Worm (Caenorhabditis elegans) whole organism, L3 larva: ENCODE results near the gene ceh-79.

Experiments
- R02D3.7 ChIP-seq: fragments of 150-350 bp; optimal IDR thresholded peaks from 2 replicates; lab custom pipeline; 2014; ENCODE audit warnings: missing biosample characterization, missing genetic modification characterization
- aly-2 ChIP-seq: fragments of 150-350 bp; optimal IDR thresholded peaks from 2 replicates; lab custom pipeline; 2014; ENCODE audit warnings: missing biosample characterization, missing genetic modification characterization
- ama-1 ChIP-seq: fragments of 150-350 bp; optimal IDR thresholded peaks from 2 replicates; lab custom pipeline; 2018
- ceh-9 ChIP-seq: sonication (generic microtip); optimal IDR thresholded peaks from 2 replicates; lab custom pipeline; 2018; ENCODE audit warnings: missing biosample characterization, missing genetic modification characterization
- daf-12 ChIP-seq: fragments of 150-350 bp; optimal IDR thresholded peaks from 2 replicates; lab custom pipeline; 2014; ENCODE audit warnings: missing biosample characterization, missing genetic modification reagents, missing genetic modification characterization
- egl-5 ChIP-seq: fragments of 150-350 bp; optimal IDR thresholded peaks from 2 replicates; lab custom pipeline; 2017; ENCODE audit warnings: missing biosample characterization, missing genetic modification reagents, missing genetic modification characterization, inconsistent platforms
- elt-1 ChIP-seq: fragments of 150-350 bp; optimal IDR thresholded peaks from 2 replicates; lab custom pipeline; 2014; ENCODE audit warnings: missing biosample characterization, missing genetic modification characterization
- elt-2 ChIP-seq: sonication (generic microtip); optimal IDR thresholded peaks from 2 replicates; lab custom pipeline; 2016; ENCODE audit warnings: missing genetic modification reagents, mild to moderate bottlenecking, missing genetic modification characterization, missing compliant biosample characterization
- fkh-10 ChIP-seq: sonication (generic microtip); optimal IDR thresholded peaks from 2 replicates; lab custom pipeline; 2017; ENCODE audit warnings: missing biosample characterization, missing genetic modification reagents, missing genetic modification characterization
- fkh-2 ChIP-seq: fragments of 150-350 bp; optimal IDR thresholded peaks from 2 replicates; lab custom pipeline; 2014; ENCODE audit warnings: missing biosample characterization, missing genetic modification reagents, missing genetic modification characterization
- fos-1 ChIP-seq: fragments of 150-350 bp; optimal IDR thresholded peaks from 2 replicates; lab custom pipeline; 2014; ENCODE audit warnings: missing biosample characterization, missing genetic modification characterization
- hmg-11 ChIP-seq: sonication (generic microtip); optimal IDR thresholded peaks from 2 replicates; lab custom pipeline; 2016; ENCODE audit warnings: missing genetic modification characterization, missing compliant biosample characterization
- jun-1 ChIP-seq: fragments of 150-350 bp; optimal IDR thresholded peaks from 2 replicates; lab custom pipeline; 2014; ENCODE audit warnings: missing biosample characterization, missing genetic modification reagents, missing genetic modification characterization
- lin-15B ChIP-seq: fragments of 150-350 bp; optimal IDR thresholded peaks from 2 replicates; lab custom pipeline; 2014; ENCODE audit warnings: missing biosample characterization, missing genetic modification characterization
- mdl-1 ChIP-seq: fragments of 150-350 bp; optimal IDR thresholded peaks from 2 replicates; lab custom pipeline; 2014; ENCODE audit warnings: missing biosample characterization, missing genetic modification characterization
- mml-1 ChIP-seq: fragments of 150-350 bp; sonication (generic microtip); optimal IDR thresholded peaks from 3 replicates; lab custom pipeline; 2014; ENCODE audit warnings: missing biosample characterization, missing genetic modification characterization
- nfya-1 ChIP-seq: sonication (generic microtip); optimal IDR thresholded peaks from 2 replicates; lab custom pipeline; 2017; ENCODE audit warnings: missing genetic modification characterization, mild to moderate bottlenecking, missing compliant biosample characterization, antibody characterized with exemption, moderate library complexity; ENCODE audit not compliant: insufficient read depth
- nhr-11 ChIP-seq: fragments of 150-350 bp; optimal IDR thresholded peaks from 2 replicates; lab custom pipeline; 2014; ENCODE audit warnings: missing biosample characterization, missing genetic modification characterization
- nhr-12 ChIP-seq: fragments of 150-350 bp; optimal IDR thresholded peaks from 2 replicates; lab custom pipeline; 2014; ENCODE audit warnings: missing biosample characterization, missing genetic modification characterization
- nhr-23 ChIP-seq: fragments of 150-350 bp; optimal IDR thresholded peaks from 2 replicates; lab custom pipeline; 2014; ENCODE audit warnings: missing biosample characterization, missing genetic modification reagents, missing genetic modification characterization
- nhr-25 ChIP-seq: sonication (generic microtip); optimal IDR thresholded peaks from 2 replicates; lab custom pipeline; 2017; ENCODE audit warnings: missing biosample characterization, missing genetic modification characterization
- nhr-43 ChIP-seq: sonication (generic microtip); optimal IDR thresholded peaks from 2 replicates; lab custom pipeline; 2016; ENCODE audit warnings: mild to moderate bottlenecking, missing genetic modification characterization, missing compliant biosample characterization; ENCODE audit not compliant: poor library complexity, severe bottlenecking
- nhr-76 ChIP-seq: fragments of 150-350 bp; sonication (generic microtip); optimal IDR thresholded peaks from 5 replicates; lab custom pipeline; 2014; ENCODE audit warnings: missing biosample characterization, missing genetic modification characterization
- nhr-77 ChIP-seq: fragments of 150-350 bp; optimal IDR thresholded peaks from 2 replicates; lab custom pipeline; 2014; ENCODE audit warnings: missing biosample characterization, missing genetic modification characterization
- pqm-1 ChIP-seq: fragments of 150-350 bp; optimal IDR thresholded peaks from 2 replicates; lab custom pipeline; 2017; ENCODE audit warnings: missing biosample characterization, missing genetic modification characterization, inconsistent platforms
- snpc-4 ChIP-seq: fragments of 150-350 bp; optimal IDR thresholded peaks from 2 replicates; lab custom pipeline; 2014; ENCODE audit warnings: missing biosample characterization, missing genetic modification characterization
- tbx-2 ChIP-seq: sonication (generic microtip); optimal IDR thresholded peaks from 2 replicates; lab custom pipeline; 2016; ENCODE audit warnings: mild to moderate bottlenecking, missing genetic modification characterization, missing compliant biosample characterization
- unc-39 ChIP-seq: sonication (generic microtip); optimal IDR thresholded peaks from 4 replicates; lab custom pipeline; 2017; ENCODE audit warnings: missing biosample characterization, missing genetic modification characterization
- unc-62 ChIP-seq: fragments of 150-350 bp; sonication (generic microtip); optimal IDR thresholded peaks from 4 replicates; lab custom pipeline; 2014; ENCODE audit warnings: missing biosample characterization, missing genetic modification reagents, missing genetic modification characterization
- ztf-11 ChIP-seq: fragments of 150-350 bp; optimal IDR thresholded peaks from 2 replicates; lab custom pipeline; 2014; ENCODE audit warnings: missing biosample characterization, missing genetic modification characterization
- ztf-4 ChIP-seq: fragments of 150-350 bp; optimal IDR thresholded peaks from 2 replicates; lab custom pipeline; 2014; ENCODE audit warnings: missing biosample characterization, missing genetic modification characterization

ceh-79 gene

DNA sequence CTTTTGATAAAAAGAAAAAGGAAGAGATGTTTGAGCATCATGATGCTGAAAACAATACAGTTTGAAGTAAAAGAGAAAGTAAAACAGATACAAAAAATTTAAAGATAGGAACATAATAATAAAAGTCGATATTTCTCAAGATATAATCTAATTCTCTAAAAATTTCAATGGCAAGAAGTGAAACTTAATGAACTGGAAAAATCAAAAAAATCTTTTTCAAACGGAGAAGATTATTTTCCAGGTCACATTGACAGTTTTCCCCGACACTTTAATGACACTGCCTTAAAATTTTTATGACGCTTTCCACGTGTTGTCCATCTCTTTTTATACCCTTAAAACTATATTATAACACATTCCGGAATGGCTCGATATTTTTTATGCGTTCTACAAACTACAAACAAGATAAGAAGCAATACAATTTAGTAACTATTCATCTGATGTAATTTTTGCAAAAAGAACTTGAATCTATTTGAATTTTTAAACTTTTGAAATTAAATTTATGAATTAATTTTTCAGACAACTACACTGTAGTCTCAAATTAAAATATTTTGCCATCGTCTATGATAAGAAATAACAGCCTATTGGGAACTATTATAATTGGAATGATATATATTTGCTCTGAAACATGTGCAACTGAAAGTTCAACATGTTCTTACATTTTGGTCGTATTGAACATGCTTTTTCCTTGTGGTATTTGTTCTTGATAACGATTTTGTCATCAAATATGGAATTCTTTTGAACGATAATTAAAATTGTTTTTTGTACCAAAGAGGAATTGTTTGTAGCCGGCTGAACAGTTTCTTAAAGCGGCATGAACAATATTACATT is 23.5 kb downstream of the ceh-79 start, which contains the start of gene C50B6.7:
C50B6.7 (minus strand) TSS at position 51 of the 828 bp plus-strand sequence.
- TF ChIP-seq pqm-1 (peak; percentile 75), elt-2 (tag; lab: Kevin White, UChicago) (peak; percentile 58), aly-2 (tag; lab: Kevin White, UChicago) (no peak)

DNA sequence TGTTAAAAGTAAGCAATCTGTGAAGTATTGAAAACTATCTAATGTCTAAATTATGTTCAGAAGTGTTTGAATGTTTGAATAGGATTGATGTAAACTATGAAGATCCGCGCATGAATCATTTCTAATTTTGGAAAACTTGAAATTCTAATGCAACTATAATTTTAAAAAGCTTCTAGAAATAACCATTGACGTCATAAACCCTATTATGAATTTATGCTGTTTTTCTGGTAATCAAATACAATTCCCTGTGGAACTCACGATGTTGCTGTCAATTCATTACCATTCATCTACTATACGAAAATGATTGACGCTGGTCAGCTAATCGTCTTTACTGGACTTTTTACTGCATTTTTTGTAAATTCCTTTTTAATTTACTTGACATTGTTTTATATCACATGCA is 25.8 kb downstream of the ceh-79 start, which contains the start of gene str-37:
str-37 (plus strand) TSS at position 301 of the 400 bp plus-strand sequence.
- TF ChIP-seq hmg-11 (no peak), mml-1 (tag; lab: Kevin White, UChicago) (no peak), nfya-1 (no peak)

ce11 chrV:13330919-13331318 is 29.3 kb downstream of the ceh-79 start, which contains the start of gene nhr-129:
Gene nhr-129, minus strand, starts transcription at chrV:13331019.
- TF ChIP-seq elt-2 (tag; lab: Kevin White, UChicago) (no peak), ztf-4 (tag; lab: Kevin White, UChicago) (no peak), R02D3.7 (tag; lab: Kevin White, UChicago) (no peak), ztf-11 (tag; lab: Kevin White, UChicago) (no peak), nhr-77 (tag; lab: Kevin White, UChicago) (no peak), fos-1 (no peak), nhr-25 (tag; lab: Kevin White, UChicago) (no peak), daf-12 (tag; lab: Kevin White, UChicago) (no peak), nhr-76 (no peak), ceh-9 (no peak), nhr-12 (tag; lab: Kevin White, UChicago) (no peak), ama-1 (lab: Kevin White, UChicago) (no peak), mml-1 (tag; lab: Kevin White, UChicago) (no peak), nhr-11 (tag; lab: Kevin White, UChicago) (no peak), lin-15B (tag; lab: Kevin White, UChicago) (no peak), nhr-43 (tag; lab: Kevin White, UChicago) (no peak), nfya-1 (no peak), jun-1 (no peak), unc-62 (GFP tag; lab: Kevin White, UChicago) (no peak), fkh-2 (tag; lab: Kevin White, UChicago) (no peak)

DNA sequence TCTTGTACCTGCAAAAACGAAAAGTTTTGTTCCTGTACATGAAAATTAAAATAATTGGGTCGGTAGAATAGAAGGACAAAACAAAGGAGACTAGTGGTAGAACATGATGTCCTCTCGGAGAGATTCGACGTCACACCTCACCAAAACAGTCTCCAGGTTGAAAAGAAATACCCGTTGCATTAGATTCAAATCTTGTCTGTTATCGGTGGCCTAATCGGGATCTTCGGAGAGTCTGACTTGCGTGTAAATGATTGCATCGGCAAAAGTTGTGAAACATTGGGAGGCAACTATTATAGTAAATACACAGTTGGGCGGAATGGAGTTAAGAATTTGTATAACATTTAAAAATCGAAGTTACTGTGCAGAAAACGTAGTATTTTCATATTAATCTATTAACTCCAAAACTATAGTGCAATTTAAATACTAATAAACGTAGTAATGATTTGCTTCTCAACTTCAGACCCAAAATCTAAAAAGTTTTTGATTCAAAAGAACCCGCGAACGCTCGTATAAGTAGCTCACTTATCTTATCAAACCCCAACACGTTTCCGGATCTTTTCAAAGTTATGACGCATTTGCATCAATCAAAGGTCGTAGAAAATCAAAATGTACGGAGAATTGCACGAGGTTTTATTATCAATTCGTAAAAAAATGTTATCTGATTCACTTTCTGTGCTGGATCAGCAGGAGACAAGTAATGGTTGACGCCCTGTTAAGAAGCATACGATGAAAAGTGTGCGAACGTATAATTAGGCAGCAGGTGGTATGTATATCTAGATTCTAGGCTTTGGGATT is 31.9 kb downstream of the ceh-79 start, which contains the start of gene nhr-168:
nhr-168 (minus strand) TSS at position 486 of the 795 bp plus-strand sequence.
- TF ChIP-seq snpc-4 (tag; lab: Kevin White, UChicago) = no peak
- TF ChIP-seq mdl-1 (tag; lab: Kevin White, UChicago) = no peak
- TF ChIP-seq daf-12 (tag; lab: Kevin White, UChicago) = no peak
- TF ChIP-seq nhr-25 (tag; lab: Kevin White, UChicago) = peak; percentile 28
- TF ChIP-seq egl-5 (tag; lab: Kevin White, UChicago) = no peak
- peak; percentile 52 for TF ChIP-seq nhr-23 (tag; lab: Kevin White, UChicago)
- peak; percentile 77 for TF ChIP-seq elt-2 (tag; lab: Kevin White, UChicago)
- no peak for TF ChIP-seq aly-2 (tag; lab: Kevin White, UChicago)
- no peak for TF ChIP-seq fkh-10
- no peak for TF ChIP-seq ztf-11 (tag; lab: Kevin White, UChicago)
- no peak for TF ChIP-seq nhr-11 (tag; lab: Kevin White, UChicago)
- TF ChIP-seq ztf-4 (tag; lab: Kevin White, UChicago) = no peak
- peak; percentile 34 for TF ChIP-seq jun-1
- peak; percentile 68 for TF ChIP-seq pqm-1
- TF ChIP-seq unc-39 (tag; lab: Kevin White, UChicago) = no peak
- TF ChIP-seq nhr-43 (tag; lab: Kevin White, UChicago) = no peak
- TF ChIP-seq tbx-2 = no peak
- TF ChIP-seq elt-1 = peak; percentile 96
